Fruit fly (Drosophila melanogaster): ENCODE data around the gene CG33116.

Gene CG33116

DNA sequence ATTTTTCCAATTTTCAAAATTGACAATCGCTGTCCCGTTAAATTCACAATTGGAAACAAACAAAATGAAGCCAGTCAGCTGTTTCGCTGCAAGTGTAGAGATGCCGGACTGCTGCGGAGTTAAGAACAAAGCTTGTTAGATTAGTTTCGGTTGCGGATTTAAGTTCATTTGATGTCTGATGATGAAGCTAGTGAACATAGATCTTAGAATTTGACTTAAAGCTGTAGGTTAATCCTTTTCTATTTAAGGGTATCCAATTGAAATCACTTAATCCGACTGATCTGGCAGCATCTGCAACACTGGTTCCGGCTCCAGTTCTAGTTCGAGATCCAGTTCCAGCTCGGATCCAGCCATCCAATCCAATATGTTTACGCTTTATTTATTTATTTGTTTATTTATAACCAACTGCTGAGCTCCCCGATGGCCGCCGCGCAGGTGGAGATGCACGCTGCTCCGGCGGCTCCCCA, 50.7 kb downstream of the CG33116 start, which contains the start of the genes PCNA2 and CG10366 (continued):
- TF ChIP-seq CG8290 (GFP tag; optimal IDR thresholded peaks at IDR 0.05) (peak; percentile 78), CG8290 (tag; optimal IDR thresholded peaks at IDR 0.05) (peak; percentile 60 to 76), nerfin-2 (GFP tag; IDR thresholded peaks at IDR 0.05; ENCODE audit: partially characterized antibody) (no peak), B-H1 (GFP tag; IDR thresholded peaks at IDR 0.05) (0 out of 3 replicates have a peak, but pooled peaks have one; percentile 12), Usf (GFP tag; optimal IDR thresholded peaks at IDR 0.05) (no peak), Nf-YB (GFP tag; optimal IDR thresholded peaks at IDR 0.05) (peak; percentile 55), CG32772 (GFP tag; IDR thresholded peaks at IDR 0.05) (peak; percentile 27; the same call in 1 of the 2 replicates), CG32767 (GFP tag; IDR thresholded peaks at IDR 0.05) (peak; percentile 45; the same call in 1 of the 2 replicates), CG12104 (GFP tag; optimal IDR thresholded peaks at IDR 0.05) (peak; percentile 39), ftz-f1 (GFP tag; optimal IDR thresholded peaks at IDR 0.05) (peak; percentile 60), CG8944 (GFP tag; optimal IDR thresholded peaks at IDR 0.05) (peak; percentile 60), CG2116 (GFP tag; optimal IDR thresholded peaks at IDR 0.05) (peak; percentile 66), so (GFP tag; IDR thresholded peaks at IDR 0.05) (no peak), slou (GFP tag; optimal IDR thresholded peaks at IDR 0.05) (peak; percentile 33), row (GFP tag; IDR thresholded peaks at IDR 0.05) (peak; percentile 85), nerfin-1 (tag; optimal IDR thresholded peaks at IDR 0.05) (peak; percentile 55), Opbp (GFP tag; IDR thresholded peaks at IDR 0.05; ENCODE audit: partially characterized antibody) (no peak), fd64A (GFP tag; optimal IDR thresholded peaks at IDR 0.05) (peak; percentile 14), Atf3 (GFP tag; optimal IDR thresholded peaks at IDR 0.05) (peak; percentile 65), CG4424 (GFP tag; optimal IDR thresholded peaks at IDR 0.05) (peak; percentile 50), onecut (GFP tag; IDR thresholded peaks at IDR 0.05) (no peak), CG12744 (GFP tag; optimal IDR thresholded peaks at IDR 0.05) (peak; percentile 38), CG5180 (GFP tag; optimal IDR thresholded peaks at IDR 0.05) (no peak), psq (GFP tag; optimal IDR thresholded peaks at IDR 0.05) (no peak), Ravus (GFP tag; IDR thresholded peaks at IDR 0.05) (no peak), Side (GFP tag; optimal IDR thresholded peaks at IDR 0.05) (peak; percentile 71), en (GFP tag; optimal IDR thresholded peaks at IDR 0.05) (peak; percentile 6), Dll (GFP tag; IDR thresholded peaks at IDR 0.05; ENCODE audit: partially characterized antibody) (0 out of 4 replicates have a peak, but pooled peaks have one; percentile 43), ewg (GFP tag; optimal IDR thresholded peaks at IDR 0.05) (peak; percentile 47), CG3726 (GFP tag; IDR thresholded peaks at IDR 0.05) (no peak), abd-A (tag; optimal IDR thresholded peaks at IDR 0.05) (no peak), run (tag; optimal IDR thresholded peaks at IDR 0.05) (no peak), CG7786 (GFP tag; optimal IDR thresholded peaks at IDR 0.05) (peak; percentile 80), ranshi (GFP tag; IDR thresholded peaks at IDR 0.05) (no peak), tin (GFP tag; optimal IDR thresholded peaks at IDR 0.05) (peak; percentile 71), MTF-1 (GFP tag; optimal IDR thresholded peaks at IDR 0.05; ENCODE audit: borderline replicate concordance) (no peak), bigmax (GFP tag; optimal IDR thresholded peaks at IDR 0.05) (no peak), D19B (GFP tag; optimal IDR thresholded peaks at IDR 0.05) (no peak), sd (tag; optimal IDR thresholded peaks at IDR 0.05) (peak; percentile 10), H2.0 (GFP tag; IDR thresholded peaks at IDR 0.05) (peak; percentile 66), Dp (GFP tag; optimal IDR thresholded peaks at IDR 0.05) (peak; percentile 61), usp (GFP tag; optimal IDR thresholded peaks at IDR 0.05) (no peak), pb (GFP tag; optimal IDR thresholded peaks at IDR 0.05) (peak; percentile 32), Mrtf (GFP tag; IDR thresholded peaks at IDR 0.05) (peak; percentile 58; the same call in 2 of the 3 replicates), Pdp1 (GFP tag; optimal IDR thresholded peaks at IDR 0.05) (peak; percentile 45 to 80), eve (GFP tag; optimal IDR thresholded peaks at IDR 0.05) (no peak), CG8765 (GFP tag; IDR thresholded peaks at IDR 0.05) (no peak), CG8478 (optimal IDR thresholded peaks at IDR 0.05) (no peak), Dip3 (GFP tag; optimal IDR thresholded peaks at IDR 0.05) (peak; percentile 69)
